Fruit fly (Drosophila melanogaster): ENCODE results near the gene CG15357.

dm6 chr2L:1902243-1902642 is 43.3 kb downstream of the CG15357 start:
- TF ChIP-seq exex (tag; optimal IDR thresholded peaks at IDR 0.05) = no peak
- TF ChIP-seq Fer2 (tag; optimal IDR thresholded peaks at IDR 0.05) = no peak
- no peak for TF ChIP-seq gsb-n (tag; optimal IDR thresholded peaks at IDR 0.05)
- no peak for TF ChIP-seq CG12219 (GFP tag; optimal IDR thresholded peaks at IDR 0.05)
- no peak for TF ChIP-seq HLH3B (GFP tag; IDR thresholded peaks at IDR 0.05)
- no peak for TF ChIP-seq pan (optimal IDR thresholded peaks at IDR 0.05)
- TF ChIP-seq pan (GFP tag; optimal IDR thresholded peaks at IDR 0.05 in 1 of 2, IDR thresholded peaks at IDR 0.05 in 1 of 2) = no peak
- no peak for TF ChIP-seq lola (GFP tag; optimal IDR thresholded peaks at IDR 0.05)
